Worm (Caenorhabditis elegans) whole organism, L2 larva: Measurements from ENCODE around the gene mpst-3.

ENCODE experiments used
- C34F6.9 ChIP-seq: fragments of 150-350 bp; optimal IDR thresholded peaks from 2 replicates; lab custom pipeline; 2014; ENCODE audit warnings: missing biosample characterization, missing genetic modification characterization
- Y55F3AM.14 ChIP-seq: fragments of 200-800 bp; sonication (Bioruptor generic); optimal IDR thresholded peaks from 2 replicates; lab custom pipeline; 2018; ENCODE audit warnings: mild to moderate bottlenecking, missing genetic modification characterization, missing compliant biosample characterization
- alr-1 ChIP-seq: fragments of 150-350 bp; optimal IDR thresholded peaks from 2 replicates; lab custom pipeline; 2014; ENCODE audit warnings: missing biosample characterization, missing genetic modification characterization
- ama-1 ChIP-seq: fragments of 150-350 bp; optimal IDR thresholded peaks from 2 replicates; lab custom pipeline; 2018; ENCODE audit warnings: inconsistent platforms
- blmp-1 ChIP-seq: sonication (generic microtip); optimal IDR thresholded peaks from 2 replicates; lab custom pipeline; 2017; ENCODE audit warnings: missing genetic modification characterization, mild to moderate bottlenecking, missing compliant biosample characterization, antibody characterized with exemption, moderate library complexity; ENCODE audit not compliant: insufficient read depth
- ceh-82 ChIP-seq: fragments of 150-350 bp; optimal IDR thresholded peaks from 2 replicates; lab custom pipeline; 2014; ENCODE audit warnings: missing biosample characterization, missing genetic modification characterization
- dmd-4 ChIP-seq: sonication (generic microtip); optimal IDR thresholded peaks from 2 replicates; lab custom pipeline; 2017; ENCODE audit warnings: missing biosample characterization, missing genetic modification characterization
- egl-27 ChIP-seq: sonication (generic microtip); optimal IDR thresholded peaks from 3 replicates; lab custom pipeline; 2017; ENCODE audit warnings: missing biosample characterization, missing genetic modification reagents, missing genetic modification characterization
- elt-1 ChIP-seq: fragments of 150-350 bp; optimal IDR thresholded peaks from 2 replicates; lab custom pipeline; 2014; ENCODE audit warnings: missing biosample characterization, missing genetic modification characterization
- lin-11 ChIP-seq: fragments of 150-350 bp; sonication (generic microtip); optimal IDR thresholded peaks from 2 replicates; lab custom pipeline; 2014; ENCODE audit warnings: missing biosample characterization, missing genetic modification characterization, inconsistent platforms, mixed read lengths
- lin-13 ChIP-seq: fragments of 150-350 bp; optimal IDR thresholded peaks from 2 replicates; lab custom pipeline; 2014; ENCODE audit warnings: missing biosample characterization, missing genetic modification reagents, missing genetic modification characterization
- lin-39 ChIP-seq: fragments of 150-350 bp; optimal IDR thresholded peaks from 2 replicates; lab custom pipeline; 2014; ENCODE audit warnings: missing biosample characterization, missing genetic modification reagents, missing genetic modification characterization
- lsy-2 ChIP-seq, 2 experiments: fragments of 150-350 bp in 1 of 2; sonication (generic microtip) in 1 of 2; optimal IDR thresholded peaks; 2 replicates each; lab custom pipeline; 2014 to 2017; ENCODE audit warnings: missing biosample characterization in 2 of 2, missing genetic modification characterization in 2 of 2
- mab-5 ChIP-seq: fragments of 150-350 bp; optimal IDR thresholded peaks from 2 replicates; lab custom pipeline; 2014; ENCODE audit warnings: missing biosample characterization, missing genetic modification characterization
- mbf-1 ChIP-seq: sonication (generic microtip); optimal IDR thresholded peaks from 2 replicates; lab custom pipeline; 2017; ENCODE audit warnings: missing biosample characterization, missing genetic modification characterization
- mdl-1 ChIP-seq, 2 experiments: fragments of 150-350 bp in 1 of 2; sonication (generic microtip) in 1 of 2; optimal IDR thresholded peaks; 2 replicates each; lab custom pipeline; 2017; ENCODE audit warnings: missing biosample characterization in 2 of 2, missing genetic modification characterization in 2 of 2
- nhr-10 ChIP-seq: sonication (generic microtip); optimal IDR thresholded peaks from 2 replicates; lab custom pipeline; 2017; ENCODE audit warnings: missing biosample characterization, missing genetic modification characterization
- nhr-237 ChIP-seq: fragments of 150-350 bp; optimal IDR thresholded peaks from 2 replicates; lab custom pipeline; 2014; ENCODE audit warnings: missing biosample characterization, missing genetic modification characterization
- nhr-25 ChIP-seq: fragments of 150-350 bp; sonication (generic microtip); optimal IDR thresholded peaks from 3 replicates; lab custom pipeline; 2014; ENCODE audit warnings: missing biosample characterization, missing genetic modification characterization
- nhr-6 ChIP-seq: fragments of 150-350 bp; optimal IDR thresholded peaks from 2 replicates; lab custom pipeline; 2014; ENCODE audit warnings: missing biosample characterization, missing genetic modification characterization
- nhr-77 ChIP-seq: fragments of 150-350 bp; optimal IDR thresholded peaks from 2 replicates; lab custom pipeline; 2014; ENCODE audit warnings: missing biosample characterization, missing genetic modification characterization
- peb-1 ChIP-seq: fragments of 150-350 bp; optimal IDR thresholded peaks from 2 replicates; lab custom pipeline; 2014; ENCODE audit warnings: missing biosample characterization, missing genetic modification characterization
- skn-1 ChIP-seq: sonication (generic microtip); optimal IDR thresholded peaks from 2 replicates; lab custom pipeline; 2017; ENCODE audit warnings: missing biosample characterization, missing genetic modification characterization
- sma-3 ChIP-seq: sonication (generic microtip); optimal IDR thresholded peaks from 2 replicates; lab custom pipeline; 2016; ENCODE audit warnings: missing genetic modification reagents, missing genetic modification characterization, missing compliant biosample characterization
- sma-9 ChIP-seq, 2 experiments: fragments of 150-350 bp in 1 of 2; sonication (generic microtip) in 1 of 2; optimal IDR thresholded peaks; 2 replicates each; lab custom pipeline; 2014 to 2016; ENCODE audit warnings: missing genetic modification characterization in 2 of 2, mild to moderate bottlenecking in 1 of 2, missing biosample characterization in 1 of 2, missing compliant biosample characterization in 1 of 2, missing genetic modification reagents in 1 of 2, moderate library complexity in 1 of 2
- unc-39 ChIP-seq: fragments of 150-350 bp; optimal IDR thresholded peaks from 2 replicates; lab custom pipeline; 2014; ENCODE audit warnings: missing biosample characterization, missing genetic modification characterization
- unc-55 ChIP-seq: fragments of 150-350 bp; sonication (generic microtip); optimal IDR thresholded peaks from 3 replicates; lab custom pipeline; 2014; ENCODE audit warnings: missing biosample characterization, missing genetic modification reagents, missing genetic modification characterization
- unc-62 ChIP-seq: fragments of 150-350 bp; optimal IDR thresholded peaks from 2 replicates; lab custom pipeline; 2014; ENCODE audit warnings: missing biosample characterization, missing genetic modification reagents, missing genetic modification characterization
- zag-1 ChIP-seq: fragments of 150-350 bp; optimal IDR thresholded peaks from 2 replicates; lab custom pipeline; 2014; ENCODE audit warnings: missing biosample characterization, missing genetic modification characterization
- ztf-1 ChIP-seq: fragments of 200-800 bp; sonication (Bioruptor generic); conservative IDR thresholded peaks from 2 replicates; pipeline ENCODE4 v1.3.6; 2022; ENCODE audit warnings: missing genetic modification characterization, missing compliant biosample characterization
- ztf-11 ChIP-seq: sonication (generic microtip); optimal IDR thresholded peaks from 2 replicates; lab custom pipeline; 2017; ENCODE audit warnings: missing biosample characterization, missing genetic modification characterization

mpst-3 gene

DNA sequence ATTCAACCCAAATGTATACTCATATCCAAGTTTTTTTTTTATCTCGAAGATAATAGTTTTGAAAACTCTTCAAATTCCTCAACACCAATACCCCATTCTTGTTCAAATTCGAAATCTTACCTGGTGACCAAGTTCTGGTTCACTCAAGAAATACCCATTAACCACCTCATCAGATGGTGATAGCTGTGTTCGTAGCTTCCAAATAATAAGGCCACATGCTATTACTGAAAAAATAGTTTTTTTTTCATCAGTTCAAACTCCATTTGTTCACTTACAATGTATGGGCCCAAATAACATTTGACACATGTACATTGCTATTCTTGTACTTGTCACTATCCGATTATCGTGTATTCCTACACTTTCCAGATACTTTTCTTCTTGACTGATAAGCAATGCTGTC lies 12.0 kb downstream of the mpst-3 start:
- TF ChIP-seq nhr-10 = no peak
- TF ChIP-seq zag-1 (tag; lab: Kevin White, UChicago) = no peak
- TF ChIP-seq lin-13 (GFP tag; lab: Kevin White, UChicago) = no peak
- TF ChIP-seq alr-1 (tag; lab: Kevin White, UChicago) = no peak
- no peak for TF ChIP-seq unc-62 (GFP tag; lab: Kevin White, UChicago)
- TF ChIP-seq ztf-1 (GFP tag; lab: Robert Waterston, UW) = no peak
- no peak for TF ChIP-seq nhr-6 (tag; lab: Kevin White, UChicago)
- no peak for TF ChIP-seq mbf-1 (tag; lab: Kevin White, UChicago)
- TF ChIP-seq egl-27 (tag; lab: Kevin White, UChicago) = no peak
- no peak for TF ChIP-seq mdl-1 (tag; optimal IDR thresholded peaks at IDR 0.05; lab: Kevin White, UChicago)
- TF ChIP-seq mab-5 (tag; lab: Kevin White, UChicago) = no peak
- no peak for TF ChIP-seq Y55F3AM.14 (GFP tag; lab: Kevin White, UChicago)
- TF ChIP-seq, all 48 proteins: peak for 0

DNA sequence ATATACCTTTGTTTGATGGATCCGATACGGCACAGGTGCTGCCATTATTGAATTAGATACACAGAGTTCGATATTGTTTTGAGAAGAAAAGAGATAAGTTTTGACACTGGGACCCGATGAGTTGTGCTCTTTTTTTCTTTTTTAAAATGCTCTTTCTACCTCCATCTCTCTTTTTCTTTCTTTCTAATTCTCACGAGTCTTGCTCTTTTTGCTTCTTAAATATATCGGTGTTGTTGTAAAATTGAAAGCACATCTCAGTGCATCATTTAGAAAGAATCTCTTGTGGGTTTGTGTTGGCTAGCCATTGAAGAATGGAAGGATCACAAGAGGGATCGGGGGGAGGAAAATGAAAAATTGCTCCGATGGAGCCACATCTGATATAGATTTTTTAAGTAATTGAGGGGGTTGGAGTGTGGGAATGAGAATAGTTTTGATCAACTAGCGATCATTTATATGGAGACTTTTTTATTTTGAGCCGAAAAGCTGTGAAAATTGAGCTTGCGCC lies 13.9 kb downstream of the mpst-3 start, which contains the start of gene H12D21.9:
H12D21.9 (minus strand) TSS at position 148 of the 505 bp plus-strand sequence.
- TF ChIP-seq C34F6.9 (tag; lab: Kevin White, UChicago) (peak; percentile 2), ama-1 (lab: Kevin White, UChicago) (no peak)

- TF ChIP-seq elt-1 (tag; lab: Kevin White, UChicago) = no peak
- TF ChIP-seq lin-13 (GFP tag; lab: Kevin White, UChicago) = no peak
- TF ChIP-seq lin-11 (tag; lab: Kevin White, UChicago) = no peak
- no peak for TF ChIP-seq alr-1 (tag; lab: Kevin White, UChicago)
- TF ChIP-seq lsy-2 (tag; optimal IDR thresholded peaks at IDR 0.05; lab: Kevin White, UChicago) = no peak
- no peak for TF ChIP-seq zag-1 (tag; lab: Kevin White, UChicago)
- TF ChIP-seq mab-5 (tag; lab: Kevin White, UChicago) = no peak
- TF ChIP-seq Y55F3AM.14 (GFP tag; lab: Kevin White, UChicago) = no peak
- TF ChIP-seq blmp-1 = no peak
- no peak for TF ChIP-seq peb-1 (tag; lab: Kevin White, UChicago)
- TF ChIP-seq skn-1 = no peak
- TF ChIP-seq lin-39 (tag; lab: Kevin White, UChicago) = no peak
- no peak for TF ChIP-seq C34F6.9 (tag; lab: Kevin White, UChicago)
- TF ChIP-seq sma-9 (GFP tag; optimal IDR thresholded peaks at IDR 0.05; lab: Kevin White, UChicago) = no peak
- TF ChIP-seq sma-9 (tag; optimal IDR thresholded peaks at IDR 0.05; lab: Kevin White, UChicago) = no peak
- no peak for TF ChIP-seq unc-62 (GFP tag; lab: Kevin White, UChicago)
- TF ChIP-seq ztf-11 (tag; lab: Kevin White, UChicago) = no peak
- TF ChIP-seq unc-55 = no peak
- no peak for TF ChIP-seq sma-3 (GFP tag; lab: Kevin White, UChicago)
- TF ChIP-seq ceh-82 (tag; lab: Kevin White, UChicago) = no peak
Observed at ce11 chrV:14910758-14911157, 15.3 kb downstream of the mpst-3 start.

DNA sequence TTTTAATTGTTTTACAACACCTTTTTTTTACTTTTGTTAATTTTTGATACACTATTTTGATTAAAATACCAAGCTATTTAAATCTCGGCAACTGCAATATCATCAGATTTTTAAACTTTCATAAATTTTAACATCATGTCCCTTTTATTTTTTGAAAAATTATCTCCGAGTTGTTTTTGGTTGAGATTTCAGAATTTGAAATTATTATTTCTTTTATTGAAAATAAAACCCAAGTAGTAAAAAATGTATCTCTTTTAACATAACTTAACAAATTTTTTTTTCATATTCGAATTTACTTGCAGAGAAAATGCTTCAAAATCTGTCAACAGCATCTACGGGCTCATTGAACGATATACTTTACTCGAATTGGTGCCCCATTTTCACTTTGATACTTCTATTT lies 20.2 kb downstream of the mpst-3 start, which contains the start of gene H12D21.11:
H12D21.11 (plus strand) TSS at position 301 of the 400 bp plus-strand sequence.
- TF ChIP-seq nhr-77 = no peak

DNA sequence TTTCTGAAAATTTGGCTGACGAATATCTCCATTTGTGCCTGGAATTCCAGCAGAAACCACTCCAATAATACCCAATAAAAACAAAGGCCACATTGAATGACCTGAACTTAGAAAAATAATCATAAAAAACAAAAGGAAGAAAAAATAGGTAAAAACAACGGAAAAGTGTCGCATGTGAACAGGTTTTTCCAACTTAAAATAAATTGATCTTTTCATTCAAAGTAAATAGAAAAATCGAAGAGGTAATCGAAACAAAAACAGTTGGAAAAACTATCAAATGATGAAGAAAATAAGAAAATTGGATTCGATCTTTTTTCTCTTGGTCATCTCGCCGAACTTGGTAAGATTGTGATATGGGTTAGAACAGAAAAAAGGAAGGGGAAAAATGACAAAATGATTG lies 26.1 kb downstream of the mpst-3 start, which contains the start of gene zmp-4:
zmp-4 (minus strand) TSS at position 101 of the 400 bp plus-strand sequence.
- TF ChIP-seq alr-1 (tag; lab: Kevin White, UChicago) (no peak), blmp-1 (no peak), dmd-4 (tag; lab: Kevin White, UChicago) (no peak), sma-9 (GFP tag; optimal IDR thresholded peaks at IDR 0.05; lab: Kevin White, UChicago) (no peak), sma-9 (tag; optimal IDR thresholded peaks at IDR 0.05; lab: Kevin White, UChicago) (no peak), nhr-25 (no peak), unc-39 (tag; lab: Kevin White, UChicago) (no peak), nhr-237 (no peak), mbf-1 (tag; lab: Kevin White, UChicago) (no peak), peb-1 (tag; lab: Kevin White, UChicago) (no peak), nhr-77 (no peak)
